Worm (Caenorhabditis elegans) whole organism, midembryonic: ENCODE results near the gene pix-1.

ENCODE experiments used
- T22C8.4 ChIP-seq: fragments of 200-800 bp; sonication (Bioruptor generic); IDR thresholded peaks from 2 replicates; pipeline ENCODE4 v1.3.6; 2022; ENCODE audit warnings: missing genetic modification characterization, missing compliant biosample characterization
- cog-1 ChIP-seq: sonication (generic microtip); optimal IDR thresholded peaks from 2 replicates; lab custom pipeline; 2016; ENCODE audit warnings: missing genetic modification characterization, missing compliant biosample characterization
- flt-1 ChIP-seq: fragments of 200-800 bp; sonication (Bioruptor generic); IDR thresholded peaks from 2 replicates; pipeline ENCODE4 v1.3.6; 2022; ENCODE audit warnings: missing genetic modification characterization, missing compliant biosample characterization
- klf-2 ChIP-seq: fragments of 200-800 bp; sonication (Bioruptor generic); conservative IDR thresholded peaks from 2 replicates; pipeline ENCODE4 v1.3.6; 2022; ENCODE audit warnings: missing genetic modification reagents, missing genetic modification characterization, missing compliant biosample characterization
- med-1 ChIP-seq: sonication (generic microtip); optimal IDR thresholded peaks from 2 replicates; lab custom pipeline; 2017; ENCODE audit warnings: missing genetic modification characterization, mild to moderate bottlenecking, missing compliant biosample characterization, antibody characterized with exemption, missing genetic modification reagents; ENCODE audit not compliant: insufficient read depth
- ref-1 ChIP-seq: fragments of 200-800 bp; sonication (Bioruptor generic); conservative IDR thresholded peaks from 2 replicates; pipeline ENCODE4 v1.3.6; 2022; ENCODE audit warnings: missing genetic modification reagents, missing genetic modification characterization, missing compliant biosample characterization
- tab-1 ChIP-seq: fragments of 200-800 bp; sonication (Bioruptor generic); IDR thresholded peaks from 2 replicates; pipeline ENCODE4 v1.3.6; 2022; ENCODE audit warnings: missing genetic modification characterization, missing compliant biosample characterization
- ztf-23 ChIP-seq: fragments of 200-800 bp; sonication (Bioruptor generic); IDR thresholded peaks from 2 replicates; pipeline ENCODE4 v1.3.6; 2022; ENCODE audit warnings: missing genetic modification reagents, missing genetic modification characterization, missing compliant biosample characterization
- ztf-29 ChIP-seq: fragments of 200-800 bp; sonication (Bioruptor generic); IDR thresholded peaks from 2 replicates; pipeline ENCODE4 v1.3.6; 2022; ENCODE audit warnings: missing genetic modification reagents, missing genetic modification characterization, missing compliant biosample characterization

Gene pix-1

DNA sequence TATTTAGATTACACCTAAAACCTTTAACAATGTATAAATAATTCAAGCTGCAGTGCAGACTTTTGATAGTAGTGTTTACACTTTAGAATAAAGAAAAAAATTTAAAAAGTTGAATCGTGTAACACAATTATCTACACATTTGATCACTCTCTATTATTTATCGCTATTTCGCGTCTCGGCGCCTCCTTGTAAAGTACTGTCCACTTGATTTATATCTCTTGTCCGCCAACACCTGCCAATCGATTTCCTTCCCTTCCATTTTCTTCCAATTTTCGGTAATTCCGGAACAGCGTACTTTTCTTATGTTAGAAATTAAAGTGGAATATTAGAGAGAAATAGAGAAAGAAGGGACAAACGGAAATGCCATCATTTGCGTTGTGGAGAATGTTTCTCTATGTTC, 18.5 kb downstream of the pix-1 start:
- TF ChIP-seq tab-1 (GFP tag; lab: Robert Waterston, UW) = no peak
- TF ChIP-seq med-1 (GFP tag; lab: Kevin White, UChicago) = no peak
- TF ChIP-seq klf-2 (GFP tag; lab: Robert Waterston, UW) = no peak
- no peak for TF ChIP-seq ref-1 (GFP tag; lab: Robert Waterston, UW)
- no peak for TF ChIP-seq flt-1 (GFP tag; lab: Robert Waterston, UW)
- TF ChIP-seq ztf-29 (GFP tag; lab: Robert Waterston, UW) = no peak
- TF ChIP-seq cog-1 = no peak
- TF ChIP-seq T22C8.4 = no peak
- TF ChIP-seq ztf-23 (GFP tag; lab: Robert Waterston, UW) = no peak

DNA sequence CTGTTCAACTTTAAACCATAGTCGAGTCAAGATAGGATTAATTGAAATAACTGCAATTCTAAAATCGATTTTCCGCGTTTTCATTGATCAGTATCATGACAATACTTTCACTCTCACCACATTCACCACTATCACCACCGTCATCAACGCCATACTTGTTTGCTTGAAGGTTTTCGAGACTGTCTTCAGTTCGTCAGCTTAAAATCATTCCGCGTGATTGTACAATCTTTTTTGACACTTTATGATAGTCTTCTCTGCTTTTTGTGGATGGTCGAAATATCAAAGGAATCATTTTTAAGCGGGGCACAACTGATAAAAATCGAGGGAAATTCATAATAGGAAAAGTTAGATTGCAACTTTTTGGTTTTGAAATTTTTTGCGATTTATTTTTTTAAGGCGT, 19.1 kb downstream of the pix-1 start:
- TF ChIP-seq ztf-23 (GFP tag; lab: Robert Waterston, UW) (no peak), ref-1 (GFP tag; lab: Robert Waterston, UW) (no peak), T22C8.4 (no peak), klf-2 (GFP tag; lab: Robert Waterston, UW) (no peak), tab-1 (GFP tag; lab: Robert Waterston, UW) (no peak), med-1 (GFP tag; lab: Kevin White, UChicago) (no peak), ztf-29 (GFP tag; lab: Robert Waterston, UW) (no peak), flt-1 (GFP tag; lab: Robert Waterston, UW) (no peak), cog-1 (no peak)

DNA sequence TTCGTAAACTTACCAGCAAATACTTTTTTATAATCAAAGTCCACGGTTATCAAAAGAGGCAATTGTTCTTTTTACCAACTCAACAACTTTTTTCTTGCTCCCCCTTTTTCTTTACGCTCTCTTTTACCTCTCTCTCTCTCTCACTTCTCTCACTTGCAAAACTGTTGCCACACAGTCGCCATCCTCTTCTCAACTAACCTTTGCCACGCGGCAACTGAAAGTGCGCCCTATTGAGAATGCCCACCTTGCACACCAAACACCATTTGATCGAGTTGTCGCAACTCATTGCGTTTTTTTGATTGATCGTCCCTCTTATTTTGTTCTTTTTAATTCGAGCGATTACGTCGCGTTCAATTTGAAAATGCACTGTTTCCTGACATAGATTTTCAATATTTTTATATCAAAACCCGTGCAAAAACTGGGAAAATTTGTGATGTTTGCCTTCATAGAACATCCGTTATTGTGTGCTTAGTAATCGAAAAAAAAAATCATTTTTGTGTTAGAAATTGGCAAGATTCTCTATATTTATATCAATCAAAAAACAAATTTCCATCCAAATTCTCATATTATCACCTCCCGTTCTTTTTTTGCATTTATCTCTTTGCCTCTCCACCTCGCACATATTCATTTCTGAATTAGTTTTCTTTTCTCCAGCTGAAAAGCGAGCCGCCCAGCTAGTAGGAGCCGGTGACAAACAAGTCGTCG, 19.7 kb downstream of the pix-1 start, which contains the start of gene nhr-71:
Gene nhr-71 (plus strand): TSS at position 655 of the 705 bp plus-strand sequence.
- TF ChIP-seq flt-1 (GFP tag; lab: Robert Waterston, UW) (no peak), cog-1 (no peak), ztf-23 (GFP tag; lab: Robert Waterston, UW) (no peak), ref-1 (GFP tag; lab: Robert Waterston, UW) (no peak), tab-1 (GFP tag; lab: Robert Waterston, UW) (no peak), ztf-29 (GFP tag; lab: Robert Waterston, UW) (no peak), med-1 (GFP tag; lab: Kevin White, UChicago) (no peak), T22C8.4 (no peak), klf-2 (GFP tag; lab: Robert Waterston, UW) (no peak)

DNA sequence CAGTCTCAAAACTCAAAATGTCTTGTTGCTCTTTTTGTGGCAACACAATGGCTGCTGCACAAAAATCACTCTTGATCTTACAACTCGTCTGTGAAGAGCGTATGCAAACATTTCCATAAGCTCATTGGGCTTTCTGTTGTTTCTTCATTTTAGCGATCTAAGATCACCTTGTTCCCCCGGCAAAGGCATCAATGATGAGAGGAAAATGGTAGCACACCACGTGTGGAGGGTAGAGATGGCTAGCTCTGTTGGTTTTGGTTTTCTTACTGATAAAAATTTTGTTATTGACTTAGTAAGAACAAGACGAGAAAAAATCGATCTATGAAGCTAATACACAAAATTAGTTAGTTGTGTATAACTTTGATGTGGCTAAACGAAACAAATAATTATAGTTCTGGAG, 20.9 kb downstream of the pix-1 start:
- no peak for TF ChIP-seq ztf-29 (GFP tag; lab: Robert Waterston, UW)
- TF ChIP-seq klf-2 (GFP tag; lab: Robert Waterston, UW) = no peak
- no peak for TF ChIP-seq med-1 (GFP tag; lab: Kevin White, UChicago)
- no peak for TF ChIP-seq T22C8.4
- TF ChIP-seq ref-1 (GFP tag; lab: Robert Waterston, UW) = no peak
- TF ChIP-seq ztf-23 (GFP tag; lab: Robert Waterston, UW) = no peak
- TF ChIP-seq cog-1 = no peak
- TF ChIP-seq flt-1 (GFP tag; lab: Robert Waterston, UW) = no peak
- TF ChIP-seq tab-1 (GFP tag; lab: Robert Waterston, UW) = no peak

DNA sequence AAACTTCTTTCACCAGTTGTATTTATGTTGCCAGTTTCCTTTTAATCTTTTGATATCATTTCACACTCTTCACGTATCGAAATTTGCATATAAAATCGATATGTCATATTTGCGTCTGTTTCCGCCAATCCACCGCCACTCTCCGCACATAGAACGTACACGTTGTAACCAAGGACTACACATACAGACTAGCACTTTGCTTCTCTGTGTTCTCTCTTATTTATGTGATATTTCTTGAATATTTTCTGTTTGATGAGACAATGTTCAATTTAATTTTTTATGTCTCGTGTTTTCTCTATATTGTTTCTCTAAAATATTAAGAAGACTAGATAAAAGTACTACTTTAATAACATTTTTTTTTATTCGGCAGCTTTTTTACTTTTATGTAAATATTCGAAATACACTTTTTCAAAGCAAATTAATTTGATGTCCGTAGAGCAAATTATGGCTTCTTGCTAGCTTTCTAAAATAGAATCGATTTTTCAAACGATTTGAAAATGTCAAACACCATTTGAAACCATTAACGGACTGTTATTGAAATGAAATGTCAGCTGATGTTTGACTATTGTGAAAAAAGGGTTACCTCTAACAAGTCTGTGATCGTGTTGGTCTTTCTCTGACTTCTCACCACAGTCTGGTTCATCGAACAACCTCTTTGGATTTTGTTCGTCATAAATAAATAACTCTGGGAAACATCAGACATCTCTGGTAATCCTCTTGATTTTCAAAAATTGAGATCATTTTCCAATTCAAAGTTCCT, 25.9 kb downstream of the pix-1 start:
- TF ChIP-seq med-1 (GFP tag; lab: Kevin White, UChicago) (no peak), ztf-23 (GFP tag; lab: Robert Waterston, UW) (no peak), T22C8.4 (no peak), ref-1 (GFP tag; lab: Robert Waterston, UW) (no peak), cog-1 (no peak), klf-2 (GFP tag; lab: Robert Waterston, UW) (no peak), ztf-29 (GFP tag; lab: Robert Waterston, UW) (no peak), tab-1 (GFP tag; lab: Robert Waterston, UW) (no peak), flt-1 (GFP tag; lab: Robert Waterston, UW) (no peak)

DNA sequence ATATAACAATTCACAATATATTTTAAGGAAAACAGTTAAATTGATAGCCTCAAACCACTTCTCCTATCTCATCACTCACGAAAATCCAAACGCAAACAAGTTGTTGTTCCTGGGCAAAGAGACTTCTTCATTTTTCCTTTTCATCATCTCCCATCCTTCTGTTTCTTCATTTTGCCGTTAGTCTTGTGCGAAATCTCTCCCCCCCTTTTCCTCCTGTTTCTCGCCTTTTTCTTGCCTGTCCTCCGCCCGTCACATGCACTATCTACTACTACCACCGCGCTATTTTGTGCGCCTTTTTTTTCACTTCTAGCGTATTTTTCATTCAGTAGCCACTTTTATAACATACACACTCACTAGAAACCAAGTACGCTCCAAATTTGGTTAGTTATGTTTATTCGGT, 27.4 kb downstream of the pix-1 start:
- TF ChIP-seq flt-1 (GFP tag; lab: Robert Waterston, UW) (no peak), ztf-29 (GFP tag; lab: Robert Waterston, UW) (no peak), tab-1 (GFP tag; lab: Robert Waterston, UW) (no peak), ztf-23 (GFP tag; lab: Robert Waterston, UW) (no peak), cog-1 (no peak), T22C8.4 (no peak), ref-1 (GFP tag; lab: Robert Waterston, UW) (no peak), klf-2 (GFP tag; lab: Robert Waterston, UW) (no peak), med-1 (GFP tag; lab: Kevin White, UChicago) (no peak)

DNA sequence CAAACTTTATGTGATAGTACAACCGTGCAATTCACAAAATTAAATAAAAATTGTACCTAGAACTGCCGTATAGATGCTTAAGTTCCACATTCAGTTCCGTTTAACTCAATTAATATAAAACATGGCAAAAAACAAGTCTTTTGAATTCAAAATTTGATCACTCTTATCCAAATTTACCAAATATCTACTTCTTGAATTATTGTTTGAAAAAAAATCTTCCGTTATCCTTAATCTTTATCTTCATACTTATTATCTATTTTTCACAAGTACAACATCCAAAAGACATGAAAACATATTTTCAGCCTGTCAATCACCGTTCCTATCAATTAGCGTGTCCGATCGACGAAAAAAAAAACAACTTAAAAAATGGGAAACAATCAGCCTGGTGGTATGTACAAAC, 28.4 kb downstream of the pix-1 start, which contains the start of gene aakb-1:
Gene aakb-1 (plus strand): TSS at position 301 of the 400 bp plus-strand sequence.
- TF ChIP-seq ztf-23 (GFP tag; lab: Robert Waterston, UW) (no peak), ref-1 (GFP tag; lab: Robert Waterston, UW) (no peak), klf-2 (GFP tag; lab: Robert Waterston, UW) (no peak), tab-1 (GFP tag; lab: Robert Waterston, UW) (no peak), T22C8.4 (no peak), ztf-29 (GFP tag; lab: Robert Waterston, UW) (no peak), cog-1 (no peak), med-1 (GFP tag; lab: Kevin White, UChicago) (no peak), flt-1 (GFP tag; lab: Robert Waterston, UW) (no peak)

DNA sequence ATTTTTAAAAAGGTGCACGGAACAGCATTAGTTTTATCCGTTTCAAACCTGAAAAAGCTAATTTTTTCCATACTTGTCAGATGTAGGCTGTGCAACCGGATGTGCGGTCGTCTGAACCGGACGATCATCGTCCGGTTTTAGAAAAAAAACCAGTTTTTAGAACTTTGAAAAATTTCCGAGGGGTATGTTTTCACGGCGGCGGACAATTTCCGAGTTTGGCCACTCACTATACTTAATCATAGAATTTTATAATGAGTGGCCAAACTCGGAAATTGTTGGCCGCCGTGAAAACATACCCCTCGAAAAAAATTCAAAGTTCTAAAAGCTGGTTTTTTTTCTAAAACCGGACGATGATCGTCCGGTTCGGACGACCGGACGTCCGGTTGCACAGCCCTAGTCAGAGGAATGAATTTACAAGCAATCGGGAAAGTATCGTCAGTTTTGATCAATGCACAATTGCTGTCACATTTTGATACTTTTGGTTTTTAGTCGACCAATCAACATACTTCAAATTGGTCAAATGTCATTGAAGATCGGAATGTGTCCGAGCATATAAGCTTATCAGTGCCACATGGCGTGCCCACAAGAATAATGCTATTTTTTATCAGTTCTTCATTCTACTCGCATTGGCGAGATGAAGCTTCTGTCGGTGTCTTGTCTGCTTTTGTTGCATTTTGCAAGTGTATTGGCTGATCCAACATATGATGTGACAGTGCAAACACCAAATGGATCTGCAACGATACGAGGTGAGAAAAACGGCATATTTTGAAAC, 32.8 kb downstream of the pix-1 start, which contains the start of gene cest-13:
Gene cest-13 (plus strand): TSS at position 562 of the 772 bp plus-strand sequence.
- TF ChIP-seq tab-1 (GFP tag; lab: Robert Waterston, UW) (no peak), flt-1 (GFP tag; lab: Robert Waterston, UW) (no peak), med-1 (GFP tag; lab: Kevin White, UChicago) (no peak), ztf-23 (GFP tag; lab: Robert Waterston, UW) (no peak), T22C8.4 (no peak), ztf-29 (GFP tag; lab: Robert Waterston, UW) (no peak), cog-1 (no peak), klf-2 (GFP tag; lab: Robert Waterston, UW) (no peak), ref-1 (GFP tag; lab: Robert Waterston, UW) (no peak)
